Fruit fly (Drosophila melanogaster): ENCODE measurements around the gene Saf-B.

Gene Saf-B

DNA sequence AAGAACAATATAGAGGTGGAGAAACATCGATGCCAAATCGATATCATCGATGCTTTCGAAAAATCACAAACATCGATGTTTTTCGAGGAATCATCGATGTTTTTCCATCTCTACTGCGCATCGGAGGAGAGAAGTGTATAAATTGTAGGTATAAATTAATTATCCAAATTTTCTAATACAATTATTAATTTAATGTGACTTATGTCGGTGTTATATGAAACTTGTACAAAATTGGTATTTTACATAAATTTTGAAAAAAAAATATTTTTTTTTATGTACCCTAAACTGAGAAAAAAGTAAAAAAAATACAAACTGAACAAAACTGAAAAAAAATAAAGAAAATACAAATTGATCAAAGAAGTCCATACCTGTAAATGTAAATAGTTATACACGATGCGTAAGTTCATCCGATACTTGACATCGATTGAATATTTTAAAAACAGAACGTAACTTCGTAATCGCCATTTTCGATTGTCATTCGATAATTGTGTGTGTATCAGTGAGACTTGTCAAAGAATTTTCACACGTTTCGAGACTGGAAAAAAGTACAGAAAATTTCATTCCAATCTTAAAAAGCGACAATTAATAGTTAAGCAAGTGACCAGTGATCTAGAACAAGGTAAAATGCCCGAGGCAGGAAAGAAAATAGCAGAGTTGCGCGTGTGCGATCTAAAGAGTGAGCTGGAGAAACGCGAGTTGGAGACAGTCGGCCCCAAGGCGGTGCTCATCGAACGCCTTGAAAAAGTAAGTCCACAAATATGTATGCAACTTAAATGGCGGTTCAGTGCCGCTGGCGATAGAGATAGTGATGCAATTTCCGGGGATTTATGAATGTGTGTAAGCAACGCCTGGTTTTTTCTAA lies at the start of gene Saf-B, which contains the start of gene CG5808:
TSS of gene Saf-B (plus strand) at position 472 of the 862 bp plus-strand sequence.
TSS of gene CG5808 (minus strand) at position 15 of the 862 bp plus-strand sequence.
- TF ChIP-seq rgr (GFP tag; optimal IDR thresholded peaks at IDR 0.05), result no peak
- TF ChIP-seq Rel (GFP tag; optimal IDR thresholded peaks at IDR 0.05), result no peak
- TF ChIP-seq Rel (tag; optimal IDR thresholded peaks at IDR 0.05), result peak; percentile 19
- peak; percentile 22 for TF ChIP-seq Hr83 (GFP tag; optimal IDR thresholded peaks at IDR 0.05; ENCODE audit: poor library complexity, severe bottlenecking)
- peak; percentile 27 for TF ChIP-seq psq (GFP tag; optimal IDR thresholded peaks at IDR 0.05)
- no peak for TF ChIP-seq Vsx2 (GFP tag; optimal IDR thresholded peaks at IDR 0.05; ENCODE audit: partially characterized antibody)
- TF ChIP-seq dsf (GFP tag; optimal IDR thresholded peaks at IDR 0.05; ENCODE audit: borderline replicate concordance), result no peak
- TF ChIP-seq Mio (GFP tag; optimal IDR thresholded peaks at IDR 0.05), result no peak

dm6 chr3R:24767667-24768340 lies 49.5 kb upstream of the Saf-B start:
- no peak for TF ChIP-seq brk (GFP tag; optimal IDR thresholded peaks at IDR 0.05)
- no peak for TF ChIP-seq pan (optimal IDR thresholded peaks at IDR 0.05)
- peak; percentile 64 for TF ChIP-seq Dif (GFP tag; optimal IDR thresholded peaks at IDR 0.05; ENCODE audit: partially characterized antibody)
- no peak for TF ChIP-seq psq (GFP tag; optimal IDR thresholded peaks at IDR 0.05)
- TF ChIP-seq Hnf4 (GFP tag; optimal IDR thresholded peaks at IDR 0.05), result no peak
- TF ChIP-seq Rel (GFP tag; optimal IDR thresholded peaks at IDR 0.05), result no peak
- TF ChIP-seq Rel (tag; optimal IDR thresholded peaks at IDR 0.05), result no peak
- no peak for TF ChIP-seq Mio (GFP tag; optimal IDR thresholded peaks at IDR 0.05)
- TF ChIP-seq dl (GFP tag; optimal IDR thresholded peaks at IDR 0.05; ENCODE audit: insufficient read depth in 1 of 2, partially characterized antibody in 2 of 2), result peak; percentile 61 to 66

DNA sequence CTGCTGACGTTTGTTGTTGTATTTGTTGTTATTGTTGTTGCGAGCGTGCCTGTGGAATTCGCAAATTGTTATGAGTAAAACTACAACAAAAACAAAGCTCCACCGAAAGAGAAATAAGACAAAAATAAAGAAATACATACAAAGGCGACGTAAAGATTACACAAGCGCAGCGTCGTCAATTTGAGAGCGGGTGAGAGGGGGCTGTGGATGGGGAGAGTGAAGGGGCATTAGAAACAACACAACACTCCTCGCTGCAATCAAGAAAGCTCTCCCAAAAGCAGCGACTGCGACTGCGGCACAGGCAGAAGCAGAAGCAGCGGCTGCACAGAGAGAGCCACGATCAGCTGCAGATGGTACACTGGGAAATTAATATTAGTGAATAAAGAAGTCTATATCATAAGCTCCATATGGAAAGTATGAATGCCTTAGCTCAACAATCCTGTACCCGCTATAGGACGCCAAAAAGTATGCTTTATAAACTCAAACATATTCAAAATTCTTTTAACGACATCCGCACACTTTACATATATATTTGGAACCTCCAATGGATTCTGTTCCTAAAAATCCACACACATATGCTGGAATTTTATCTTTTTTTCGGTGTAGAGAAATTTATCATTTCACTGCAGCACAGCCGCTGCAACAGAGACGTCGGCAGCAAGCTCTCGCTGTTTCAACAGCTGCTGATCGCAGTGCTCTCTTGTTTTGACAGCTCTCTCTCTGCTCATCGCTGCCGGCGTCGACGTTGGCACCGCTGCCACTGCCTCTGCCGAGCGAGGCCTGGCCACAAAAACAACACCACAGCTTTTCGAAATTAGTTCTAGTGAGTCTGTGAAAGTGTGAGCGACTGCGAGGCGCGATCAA lies 48.5 kb upstream of the Saf-B start, which contains the start of gene CG13631:
TSS of gene CG13631 (plus strand) at position 814 of the 864 bp plus-strand sequence.
- TF ChIP-seq usp (GFP tag; optimal IDR thresholded peaks at IDR 0.05), result no peak
- TF ChIP-seq Hr78 (GFP tag; optimal IDR thresholded peaks at IDR 0.05), result no peak
- TF ChIP-seq CG9705 (GFP tag; optimal IDR thresholded peaks at IDR 0.05), result peak; percentile 87
- peak; percentile 65 to 98 for TF ChIP-seq foxo (GFP tag; optimal IDR thresholded peaks at IDR 0.05)
- TF ChIP-seq HLH106 (tag; optimal IDR thresholded peaks at IDR 0.05), result peak; percentile 97
- peak; percentile 92 for TF ChIP-seq Sp1 (GFP tag; optimal IDR thresholded peaks at IDR 0.05)
- TF ChIP-seq Dif (GFP tag; optimal IDR thresholded peaks at IDR 0.05; ENCODE audit: partially characterized antibody), result peak; percentile 53
- peak; percentile 90 for TF ChIP-seq woc (GFP tag; optimal IDR thresholded peaks at IDR 0.05)
- TF ChIP-seq tai (GFP tag; optimal IDR thresholded peaks at IDR 0.05), result peak; percentile 91
- TF ChIP-seq psq (GFP tag; optimal IDR thresholded peaks at IDR 0.05), result peak; percentile 93
- peak; percentile 94 for TF ChIP-seq Hnf4 (GFP tag; optimal IDR thresholded peaks at IDR 0.05)
- no peak for TF ChIP-seq N (GFP tag; optimal IDR thresholded peaks at IDR 0.05)
- peak; percentile 76 for TF ChIP-seq Mio (GFP tag; optimal IDR thresholded peaks at IDR 0.05)
- TF ChIP-seq CrebA (GFP tag; optimal IDR thresholded peaks at IDR 0.05; ENCODE audit: borderline replicate concordance), result peak; percentile 49
- TF ChIP-seq Hr83 (GFP tag; optimal IDR thresholded peaks at IDR 0.05; ENCODE audit: poor library complexity, severe bottlenecking), result peak; percentile 76
- TF ChIP-seq rgr (GFP tag; optimal IDR thresholded peaks at IDR 0.05), result peak; percentile 97
- peak; percentile 86 for TF ChIP-seq CG32264 (GFP tag; optimal IDR thresholded peaks at IDR 0.05)
- TF ChIP-seq dsf (GFP tag; optimal IDR thresholded peaks at IDR 0.05; ENCODE audit: borderline replicate concordance), result peak; percentile 75
- peak; percentile 97 for TF ChIP-seq h (GFP tag; optimal IDR thresholded peaks at IDR 0.05)
- peak; percentile 73 for TF ChIP-seq GATAd (GFP tag; optimal IDR thresholded peaks at IDR 0.05)
- peak; percentile 96 for TF ChIP-seq dmrt93B (GFP tag; optimal IDR thresholded peaks at IDR 0.05)
- no peak for TF ChIP-seq lola (GFP tag; optimal IDR thresholded peaks at IDR 0.05)
- TF ChIP-seq jim (GFP tag; optimal IDR thresholded peaks at IDR 0.05), result no peak
- TF ChIP-seq sv (GFP tag; optimal IDR thresholded peaks at IDR 0.05), result peak; percentile 92
- peak; percentile 98 for TF ChIP-seq fru (GFP tag; optimal IDR thresholded peaks at IDR 0.05)
- TF ChIP-seq br (GFP tag; optimal IDR thresholded peaks at IDR 0.05), result peak; percentile 97
- peak; percentile 87 for TF ChIP-seq brk (GFP tag; optimal IDR thresholded peaks at IDR 0.05)
- TF ChIP-seq Rel (GFP tag; optimal IDR thresholded peaks at IDR 0.05), result peak; percentile 56
- peak; percentile 59 for TF ChIP-seq Rel (tag; optimal IDR thresholded peaks at IDR 0.05)
- TF ChIP-seq Dfd (GFP tag; optimal IDR thresholded peaks at IDR 0.05), result peak; percentile 52
- no peak for TF ChIP-seq Vsx2 (GFP tag; optimal IDR thresholded peaks at IDR 0.05; ENCODE audit: partially characterized antibody)
- TF ChIP-seq sage (GFP tag; optimal IDR thresholded peaks at IDR 0.05), result peak; percentile 77
- TF ChIP-seq OdsH (GFP tag; optimal IDR thresholded peaks at IDR 0.05), result peak; percentile 97
- TF ChIP-seq Jra (GFP tag; optimal IDR thresholded peaks at IDR 0.05), result peak; percentile 92
- no peak for TF ChIP-seq pan (optimal IDR thresholded peaks at IDR 0.05)
- TF ChIP-seq Abd-B (GFP tag; optimal IDR thresholded peaks at IDR 0.05), result no peak
- peak; percentile 30 to 81 for TF ChIP-seq dl (GFP tag; optimal IDR thresholded peaks at IDR 0.05; ENCODE audit: insufficient read depth in 1 of 2, partially characterized antibody in 2 of 2)
- TF ChIP-seq ey (GFP tag; optimal IDR thresholded peaks at IDR 0.05), result peak; percentile 98
